Fruit fly (Drosophila melanogaster): ENCODE measurements around the gene CG31606.

CG31606 gene

DNA sequence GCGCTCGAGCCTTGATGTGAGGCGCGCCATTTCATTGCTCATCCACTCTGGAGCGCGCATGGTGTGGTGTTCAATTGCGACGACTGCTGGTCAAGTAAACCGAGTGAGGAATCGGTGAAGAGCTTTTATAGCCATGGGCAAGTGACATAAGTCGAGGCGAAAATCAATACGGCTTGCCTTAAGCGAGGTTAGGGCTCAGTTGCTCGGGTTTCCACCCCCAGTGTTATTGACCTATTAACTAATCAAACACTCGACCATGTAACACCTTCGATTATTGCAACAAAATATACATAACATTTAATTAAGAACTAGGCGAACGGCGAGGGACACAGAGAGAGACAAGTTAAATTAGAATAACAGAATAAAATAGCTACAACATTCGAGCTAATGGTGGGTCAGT, 43.3 kb downstream of the CG31606 start, which contains the start of gene CG34134:
CG34134 (minus strand) TSS at position 101 of the 400 bp plus-strand sequence.
- TF ChIP-seq psq (optimal IDR thresholded peaks at IDR 0.05) (no peak), Sin3A (optimal IDR thresholded peaks at IDR 0.05) (no peak), ttk (optimal IDR thresholded peaks at IDR 0.05) (no peak), insv (optimal IDR thresholded peaks at IDR 0.05) (no peak), Myc (optimal IDR thresholded peaks at IDR 0.05) (no peak)

DNA sequence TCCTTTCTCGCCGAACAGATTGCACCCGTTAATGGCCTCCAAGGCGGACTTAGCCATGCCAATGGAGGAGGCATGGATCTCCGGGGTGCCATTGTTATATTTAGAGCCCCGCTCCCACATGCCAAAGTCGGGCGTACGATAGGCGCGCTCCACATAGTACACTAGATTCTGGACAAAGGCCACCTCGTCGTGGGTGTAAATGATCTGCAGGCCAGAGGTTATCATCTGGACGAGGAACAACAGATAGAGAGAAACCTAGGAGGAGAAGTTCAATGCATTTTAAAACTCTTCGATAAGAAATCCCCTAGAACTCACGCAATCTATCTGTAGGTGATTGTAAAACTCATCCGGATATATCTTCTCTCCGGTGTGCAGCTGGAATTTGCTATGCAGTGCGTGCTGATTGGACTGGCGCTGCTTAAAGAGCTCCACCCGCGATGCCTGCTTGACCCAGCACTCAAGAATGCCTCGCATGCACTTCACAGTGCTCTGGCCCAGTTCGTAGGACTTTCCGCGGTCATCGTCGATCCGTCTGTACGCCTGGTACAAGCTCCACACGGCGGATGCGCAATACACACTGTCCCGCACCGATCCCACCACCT, 48.4 kb downstream of the CG31606 start:
- TF ChIP-seq insv (optimal IDR thresholded peaks at IDR 0.05) (no peak), ttk (optimal IDR thresholded peaks at IDR 0.05) (no peak), psq (optimal IDR thresholded peaks at IDR 0.05) (no peak), Myc (optimal IDR thresholded peaks at IDR 0.05) (no peak), Sin3A (optimal IDR thresholded peaks at IDR 0.05) (no peak), h (optimal IDR thresholded peaks at IDR 0.05) (no peak)

DNA sequence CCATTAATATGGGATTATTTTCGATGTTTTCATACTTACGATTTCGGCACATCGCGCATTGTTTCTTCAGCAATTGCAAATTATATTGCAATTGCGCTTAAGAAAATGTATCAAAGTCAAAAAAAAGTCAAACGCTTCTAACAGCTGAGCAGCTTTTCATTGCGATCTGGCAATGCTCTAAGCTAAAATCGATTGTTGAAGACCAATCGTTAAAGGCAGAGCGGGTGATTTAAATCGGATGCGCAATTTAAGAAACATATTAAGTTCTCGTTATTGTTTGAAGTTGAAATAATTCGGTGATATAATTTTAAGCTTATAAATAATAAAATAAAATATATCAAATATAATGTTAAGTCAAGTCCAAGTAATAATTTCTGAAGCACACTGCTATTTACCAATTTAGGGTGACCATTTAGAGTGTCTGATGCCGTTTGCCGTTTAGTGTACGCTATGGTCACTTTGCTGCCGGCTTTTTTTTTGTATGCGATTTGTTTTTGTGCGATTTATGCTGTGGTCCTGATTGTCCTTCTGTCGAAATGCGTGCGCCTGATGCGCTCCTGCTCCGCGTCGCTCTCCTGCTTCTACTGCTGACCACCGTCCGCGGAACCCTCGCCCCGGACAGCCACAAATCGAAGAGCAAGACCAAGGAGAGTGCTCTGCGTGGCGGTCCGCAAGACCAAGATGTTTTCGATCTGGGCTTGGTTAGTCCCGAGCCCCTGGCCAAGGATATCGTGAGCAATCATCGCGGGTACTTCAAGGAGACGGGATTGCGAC, 49.5 kb downstream of the CG31606 start, which contains the start of the genes CG8475 and CG8460:
CG8475 (minus strand) TSS at position 162 of the 774 bp plus-strand sequence.
CG8460 (plus strand) TSS at position 437 of the 774 bp plus-strand sequence.
- no peak for TF ChIP-seq psq (optimal IDR thresholded peaks at IDR 0.05)
- TF ChIP-seq h (optimal IDR thresholded peaks at IDR 0.05), result no peak
- TF ChIP-seq Myc (optimal IDR thresholded peaks at IDR 0.05), result no peak
- TF ChIP-seq ttk (optimal IDR thresholded peaks at IDR 0.05), result no peak
- TF ChIP-seq insv (optimal IDR thresholded peaks at IDR 0.05), result no peak
- no peak for TF ChIP-seq Sin3A (optimal IDR thresholded peaks at IDR 0.05)

All from Kc167 (cell line).